Fruit fly (Drosophila melanogaster) whole organism: ENCODE data around the gene Mekk1.

Source experiments
- CG8478 ChIP-seq: fragments of >200 bp; optimal IDR thresholded peaks from 2 replicates; lab custom pipeline; 2018; ENCODE audit warnings: inconsistent platforms
- EcR ChIP-seq, 2 experiments: fragments of >200 bp; optimal IDR thresholded peaks; 2 replicates each; lab custom pipeline; 2017; ENCODE audit warnings: missing biosample characterization in 2 of 2, missing genetic modification characterization in 2 of 2, missing genetic modification reagents in 2 of 2
- pan ChIP-seq: fragments of >200 bp; optimal IDR thresholded peaks from 2 replicates; lab custom pipeline; 2017
- psq ChIP-seq: fragments of >200 bp; optimal IDR thresholded peaks from 2 replicates; lab custom pipeline; 2017
- usp ChIP-seq: fragments of >200 bp; optimal IDR thresholded peaks from 2 replicates; lab custom pipeline; 2017; ENCODE audit warnings: missing biosample characterization, missing genetic modification characterization, mixed read lengths

DNA sequence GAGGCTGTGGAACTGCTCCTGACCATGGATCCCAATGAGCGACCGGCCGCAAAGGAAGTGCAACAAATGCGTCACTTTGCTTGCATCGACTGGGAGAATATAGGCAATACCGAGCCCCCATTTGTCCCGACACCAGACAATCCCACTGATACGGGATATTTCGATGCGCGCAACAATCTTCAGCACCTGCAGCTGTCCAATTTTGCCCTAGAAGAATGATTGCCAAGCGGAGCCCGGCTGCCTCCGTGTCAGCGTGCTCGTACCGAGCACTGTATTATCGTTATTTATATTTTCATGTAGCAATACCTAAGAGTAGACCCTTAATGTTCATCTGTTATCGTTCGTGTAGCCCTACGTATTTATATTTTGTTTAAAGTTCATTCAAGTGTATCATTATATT is 6.4 kb upstream of the Mekk1 start:
- TF ChIP-seq pan (no peak), EcR (GFP tag; optimal IDR thresholded peaks at IDR 0.05; lab: Kevin White, UChicago) (no peak), usp (GFP tag; lab: Kevin White, UChicago) (no peak), CG8478 (no peak), psq (lab: Kevin White, UChicago) (no peak)
